Fruit fly (Drosophila melanogaster) whole organism, embryonic: ENCODE results near the gene spg.

Experiments
- Abd-B ChIP-seq: fragments of 200-800 bp; sonication (Bioruptor generic); optimal IDR thresholded peaks from 2 replicates; lab custom pipeline; 2018; ENCODE audit warnings: missing biosample characterization, mild to moderate bottlenecking, missing genetic modification characterization, moderate library complexity
- Ada2b ChIP-seq: fragments of 200-800 bp; sonication (Bioruptor generic); IDR thresholded peaks from 2 replicates; pipeline ENCODE4 v1.3.6; 2022; ENCODE audit warnings: missing biosample characterization, missing genetic modification characterization
- Blimp-1 ChIP-seq: fragments of 200-800 bp; sonication (Bioruptor generic); optimal IDR thresholded peaks from 3 replicates; lab custom pipeline; 2018; ENCODE audit warnings: missing biosample characterization, missing genetic modification characterization, mild to moderate bottlenecking, moderate library complexity, missing genetic modification reagents
- CG10209 ChIP-seq: fragments of 200-800 bp; sonication (Bioruptor generic); optimal IDR thresholded peaks from 3 replicates; lab custom pipeline; 2017; ENCODE audit warnings: missing biosample characterization, mild to moderate bottlenecking, missing genetic modification characterization, missing genetic modification reagents
- CG10565 ChIP-seq: fragments of 200-800 bp; sonication (Bioruptor generic); optimal IDR thresholded peaks from 3 replicates; lab custom pipeline; 2016; ENCODE audit warnings: missing biosample characterization, mild to moderate bottlenecking, missing genetic modification characterization
- CG12104 ChIP-seq: fragments of 200-800 bp; sonication (Bioruptor generic); optimal IDR thresholded peaks from 3 replicates; lab custom pipeline; 2016; ENCODE audit warnings: missing biosample characterization, missing genetic modification characterization
- CG13424 ChIP-seq: fragments of 200-800 bp; sonication (Bioruptor generic); optimal IDR thresholded peaks from 2 replicates; lab custom pipeline; 2019; ENCODE audit warnings: missing biosample characterization, mild to moderate bottlenecking, missing genetic modification characterization, moderate library complexity
- CG13624 ChIP-seq: fragments of 200-800 bp; sonication (Bioruptor generic); optimal IDR thresholded peaks from 2 replicates; lab custom pipeline; 2016; ENCODE audit warnings: missing biosample characterization, missing genetic modification characterization
- CG14667 ChIP-seq: fragments of 200-800 bp; sonication (Bioruptor generic); IDR thresholded peaks from 2 replicates; pipeline ENCODE4 v1.3.6; 2022; ENCODE audit warnings: missing biosample characterization, missing genetic modification characterization
- CG1529 ChIP-seq: fragments of 200-800 bp; sonication (Bioruptor generic); optimal IDR thresholded peaks from 3 replicates; lab custom pipeline; 2018; ENCODE audit warnings: missing biosample characterization, missing genetic modification characterization
- CG15601 ChIP-seq: fragments of 200-800 bp; sonication (Bioruptor generic); optimal IDR thresholded peaks from 3 replicates; lab custom pipeline; 2019; ENCODE audit warnings: missing biosample characterization, mild to moderate bottlenecking, missing genetic modification characterization, moderate library complexity
- CG15696 ChIP-seq: fragments of 200-800 bp; sonication (Bioruptor generic); optimal IDR thresholded peaks from 2 replicates; lab custom pipeline; 2019; ENCODE audit warnings: missing biosample characterization, mild to moderate bottlenecking, missing genetic modification characterization, moderate library complexity
- CG16779 ChIP-seq: fragments of 200-800 bp; sonication (Bioruptor generic); IDR thresholded peaks from 2 replicates; pipeline ENCODE4 v1.3.6; 2022; ENCODE audit warnings: missing biosample characterization, missing genetic modification characterization
- CG17328 ChIP-seq: fragments of 200-800 bp; sonication (Bioruptor generic); IDR thresholded peaks from 2 replicates; pipeline ENCODE4 v1.3.6; 2022; ENCODE audit warnings: missing biosample characterization, missing genetic modification characterization
- CG31441 ChIP-seq: fragments of 200-800 bp; sonication (Bioruptor generic); IDR thresholded peaks from 2 replicates; pipeline ENCODE4 v1.3.6; 2022; ENCODE audit warnings: missing biosample characterization, missing genetic modification characterization
- CG3847 ChIP-seq: fragments of 200-800 bp; sonication (Bioruptor generic); IDR thresholded peaks from 2 replicates; pipeline ENCODE4 v1.3.6; 2022; ENCODE audit warnings: missing biosample characterization, missing genetic modification characterization
- CG3995 ChIP-seq: fragments of 200-800 bp; sonication (Bioruptor generic); optimal IDR thresholded peaks from 3 replicates; lab custom pipeline; 2016; ENCODE audit warnings: missing biosample characterization, missing genetic modification characterization
- CG6254 ChIP-seq: fragments of 200-800 bp; sonication (Bioruptor generic); optimal IDR thresholded peaks from 3 replicates; lab custom pipeline; 2017; ENCODE audit warnings: mild to moderate bottlenecking, missing biosample characterization, missing genetic modification reagents, missing genetic modification characterization
- CG6683 ChIP-seq: fragments of 200-800 bp; sonication (Bioruptor generic); optimal IDR thresholded peaks from 2 replicates; lab custom pipeline; 2017; ENCODE audit warnings: missing biosample characterization, mild to moderate bottlenecking, missing genetic modification characterization, missing genetic modification reagents
- CG7839 ChIP-seq: fragments of 200-800 bp; sonication (Bioruptor generic); optimal IDR thresholded peaks from 3 replicates; lab custom pipeline; 2018; ENCODE audit warnings: missing biosample characterization, mild to moderate bottlenecking, missing genetic modification characterization, moderate library complexity
- CG8359 ChIP-seq: fragments of 200-800 bp; sonication (Bioruptor generic); optimal IDR thresholded peaks from 2 replicates; lab custom pipeline; 2017; ENCODE audit warnings: missing biosample characterization, mild to moderate bottlenecking, missing genetic modification characterization, borderline replicate concordance
- CG8924 ChIP-seq: fragments of 200-800 bp; optimal IDR thresholded peaks from 3 replicates; lab custom pipeline; 2019; ENCODE audit warnings: missing biosample characterization, mild to moderate bottlenecking, missing genetic modification characterization, moderate library complexity
- CG9215 ChIP-seq: fragments of 200-800 bp; sonication (Bioruptor generic); IDR thresholded peaks from 2 replicates; pipeline ENCODE4 v1.3.6; 2022; ENCODE audit warnings: missing biosample characterization, missing genetic modification characterization
- CoRest ChIP-seq: fragments of 200-800 bp; sonication (Bioruptor generic); optimal IDR thresholded peaks from 3 replicates; lab custom pipeline; 2018; ENCODE audit warnings: missing biosample characterization, mild to moderate bottlenecking, missing genetic modification characterization, moderate library complexity
- D19A ChIP-seq: fragments of 200-800 bp; optimal IDR thresholded peaks from 3 replicates; lab custom pipeline; 2019; ENCODE audit warnings: missing biosample characterization, mild to moderate bottlenecking, missing genetic modification characterization, moderate library complexity
- HLHmδ ChIP-seq: fragments of 200-800 bp; sonication (Bioruptor generic); optimal IDR thresholded peaks from 2 replicates; lab custom pipeline; 2018; ENCODE audit warnings: missing biosample characterization, mild to moderate bottlenecking, missing genetic modification characterization, moderate library complexity
- HmgD ChIP-seq: fragments of 200-800 bp; sonication (Bioruptor generic); optimal IDR thresholded peaks from 3 replicates; lab custom pipeline; 2016; ENCODE audit warnings: missing biosample characterization, missing genetic modification characterization
- Mrtf ChIP-seq: fragments of 200-800 bp; sonication (Bioruptor generic); IDR thresholded peaks from 3 replicates; pipeline ENCODE4 v1.3.6; 2022; ENCODE audit warnings: missing biosample characterization, missing genetic modification characterization
- Neu2 ChIP-seq: fragments of 200-800 bp; sonication (Bioruptor generic); optimal IDR thresholded peaks from 3 replicates; lab custom pipeline; 2016; ENCODE audit warnings: missing biosample characterization, missing genetic modification characterization, borderline replicate concordance
- Rfx ChIP-seq: fragments of 200-800 bp; sonication (Bioruptor generic); IDR thresholded peaks from 2 replicates; pipeline ENCODE4 v1.3.6; 2022; ENCODE audit warnings: missing biosample characterization, missing genetic modification characterization
- Sox102F ChIP-seq: fragments of 200-800 bp; sonication (Bioruptor generic); optimal IDR thresholded peaks from 2 replicates; lab custom pipeline; 2018; ENCODE audit warnings: missing biosample characterization, mild to moderate bottlenecking, missing genetic modification characterization, moderate library complexity
- Stat92E ChIP-seq, 3 experiments: fragments of >200 bp in 2 of 3; fragments of 200-800 bp in 1 of 3; sonication (Bioruptor generic) in 1 of 3; optimal IDR thresholded peaks; 2 replicates each; lab custom pipeline; 2017 to 2019; ENCODE audit warnings: missing biosample characterization in 3 of 3, missing genetic modification characterization in 3 of 3, mild to moderate bottlenecking in 1 of 3, moderate library complexity in 1 of 3
- Xrp1 ChIP-seq: fragments of 200-800 bp; sonication (Bioruptor generic); IDR thresholded peaks from 2 replicates; pipeline ENCODE4 v1.3.6; 2022; ENCODE audit warnings: missing biosample characterization, missing genetic modification characterization
- ac ChIP-seq: fragments of 200-800 bp; sonication (Bioruptor generic); optimal IDR thresholded peaks from 3 replicates; lab custom pipeline; 2017; ENCODE audit warnings: missing biosample characterization, mild to moderate bottlenecking, missing genetic modification characterization
- bsh ChIP-seq, 2 experiments: fragments of 200-800 bp; sonication (Bioruptor generic); optimal IDR thresholded peaks; 2 replicates each; lab custom pipeline; 2017 to 2018; ENCODE audit warnings: mild to moderate bottlenecking in 2 of 2, missing biosample characterization in 2 of 2, missing genetic modification characterization in 2 of 2, moderate library complexity in 1 of 2
- chn ChIP-seq: fragments of 200-800 bp; sonication (Bioruptor generic); optimal IDR thresholded peaks from 2 replicates; lab custom pipeline; 2016; ENCODE audit warnings: missing biosample characterization, missing genetic modification characterization
- dmrt11E ChIP-seq: fragments of 200-800 bp; sonication (Bioruptor generic); optimal IDR thresholded peaks from 3 replicates; lab custom pipeline; 2018; ENCODE audit warnings: missing biosample characterization, mild to moderate bottlenecking, missing genetic modification characterization, moderate library complexity
- ham ChIP-seq: fragments of 200-800 bp; sonication (Bioruptor generic); IDR thresholded peaks from 2 replicates; pipeline ENCODE4 v1.3.6; 2022; ENCODE audit warnings: missing biosample characterization, missing genetic modification characterization
- insv ChIP-seq, 2 experiments: fragments of 200-800 bp; sonication (Bioruptor generic); optimal IDR thresholded peaks; 3 replicates each; lab custom pipeline; 2016 to 2018; ENCODE audit warnings: missing biosample characterization in 2 of 2, missing genetic modification characterization in 2 of 2
- kni ChIP-seq: fragments of 200-800 bp; sonication (Bioruptor generic); optimal IDR thresholded peaks from 3 replicates; lab custom pipeline; 2017; ENCODE audit warnings: mild to moderate bottlenecking, missing biosample characterization, missing genetic modification reagents, missing genetic modification characterization
- nau ChIP-seq: fragments of 200-800 bp; sonication (Bioruptor generic); optimal IDR thresholded peaks from 3 replicates; lab custom pipeline; 2017; ENCODE audit warnings: missing biosample characterization, mild to moderate bottlenecking, missing genetic modification characterization, missing genetic modification reagents
- pb ChIP-seq: fragments of 200-800 bp; sonication (Bioruptor generic); optimal IDR thresholded peaks from 3 replicates; lab custom pipeline; 2016; ENCODE audit warnings: missing biosample characterization, missing genetic modification characterization
- phol ChIP-seq: fragments of 200-800 bp; sonication (Bioruptor generic); optimal IDR thresholded peaks from 3 replicates; lab custom pipeline; 2018; ENCODE audit warnings: missing biosample characterization, mild to moderate bottlenecking, missing genetic modification characterization, moderate library complexity
- slp2 ChIP-seq: fragments of 200-800 bp; sonication (Bioruptor generic); optimal IDR thresholded peaks from 2 replicates; lab custom pipeline; 2016; ENCODE audit warnings: missing biosample characterization, missing genetic modification characterization
- sqz ChIP-seq: fragments of 200-800 bp; sonication (Bioruptor generic); optimal IDR thresholded peaks from 3 replicates; lab custom pipeline; 2018; ENCODE audit warnings: missing biosample characterization, mild to moderate bottlenecking, missing genetic modification characterization
- stc ChIP-seq: fragments of 200-800 bp; sonication (Bioruptor generic); IDR thresholded peaks from 2 replicates; pipeline ENCODE4 v1.3.6; 2022; ENCODE audit warnings: missing biosample characterization, missing genetic modification characterization
- tna ChIP-seq: fragments of 200-800 bp; sonication (Bioruptor generic); IDR thresholded peaks from 2 replicates; pipeline ENCODE4 v1.3.6; 2022; ENCODE audit warnings: missing biosample characterization, missing genetic modification characterization; ENCODE audit not compliant: partially characterized antibody
- unpg ChIP-seq: fragments of 200-800 bp; sonication (Bioruptor generic); optimal IDR thresholded peaks from 3 replicates; lab custom pipeline; 2018; ENCODE audit warnings: missing biosample characterization, mild to moderate bottlenecking, missing genetic modification characterization, moderate library complexity
- wdn ChIP-seq: fragments of 200-800 bp; sonication (Bioruptor generic); IDR thresholded peaks from 2 replicates; pipeline ENCODE4 v1.3.6; 2022; ENCODE audit warnings: missing biosample characterization, missing genetic modification characterization

spg gene

dm6 chr3R:28847547-28848316 lies 2.7 kb downstream of the spg start (continued):
- no peak for TF ChIP-seq HLHmδ (GFP tag; lab: Kevin White, UChicago)
- TF ChIP-seq CG8924 (tag; lab: Kevin White, UChicago), result peak; percentile 15
- no peak for TF ChIP-seq CG10209
- peak; percentile 44 for TF ChIP-seq phol (tag; lab: Kevin White, UChicago)
- TF ChIP-seq CG3995 (GFP tag; lab: Kevin White, UChicago), result no peak
- no peak for TF ChIP-seq Xrp1 (GFP tag; lab: Robert Waterston, UW)
- TF ChIP-seq unpg (GFP tag; lab: Kevin White, UChicago), result peak; percentile 6
- peak; percentile 40 for TF ChIP-seq dmrt11E (tag; lab: Kevin White, UChicago)
- TF ChIP-seq stc (GFP tag; lab: Robert Waterston, UW), result no peak
- TF ChIP-seq CG10565, result no peak
- peak in 1 of 2 experiments; percentile 2 for TF ChIP-seq bsh (GFP tag; optimal IDR thresholded peaks at IDR 0.05; lab: Kevin White, UChicago)
- peak; percentile 37 for TF ChIP-seq D19A (tag; lab: Kevin White, UChicago)
- no peak for TF ChIP-seq Rfx (GFP tag; lab: Robert Waterston, UW)
- no peak for TF ChIP-seq nau (GFP tag; lab: Kevin White, UChicago)
- TF ChIP-seq CoRest (tag; lab: Kevin White, UChicago), result peak; percentile 42
- no peak for TF ChIP-seq CG9215 (GFP tag; lab: Robert Waterston, UW)
- no peak for TF ChIP-seq sqz (GFP tag; lab: Kevin White, UChicago)
- TF ChIP-seq CG6254 (GFP tag; lab: Kevin White, UChicago), result no peak
- no peak for TF ChIP-seq CG17328 (GFP tag; lab: Robert Waterston, UW)
- TF ChIP-seq CG8359 (GFP tag; lab: Kevin White, UChicago), result no peak
- TF ChIP-seq Mrtf, result no peak
- TF ChIP-seq insv (GFP tag; optimal IDR thresholded peaks at IDR 0.05; lab: Kevin White, UChicago), result no peak
- peak; percentile 3 for TF ChIP-seq Sox102F (GFP tag; lab: Kevin White, UChicago)
- no peak for TF ChIP-seq tna
- peak; percentile 15 for TF ChIP-seq CG15601
- peak; percentile 34 for TF ChIP-seq Blimp-1 (GFP tag; lab: Kevin White, UChicago)
- TF ChIP-seq wdn (GFP tag; lab: Robert Waterston, UW), result no peak
- TF ChIP-seq HmgD, result no peak
- no peak for TF ChIP-seq Abd-B (GFP tag; lab: Kevin White, UChicago)
- peak; percentile 38; the same call in 1 of the 2 replicates for TF ChIP-seq CG31441 (GFP tag; lab: Robert Waterston, UW)
- no peak for TF ChIP-seq pb (GFP tag; lab: Kevin White, UChicago)
- no peak for TF ChIP-seq Ada2b (GFP tag; lab: Robert Waterston, UW)
- TF ChIP-seq CG13624 (GFP tag; lab: Kevin White, UChicago), result no peak
- no peak for TF ChIP-seq chn (GFP tag; lab: Kevin White, UChicago)
- TF ChIP-seq CG6683 (GFP tag; lab: Kevin White, UChicago), result no peak
- no peak for TF ChIP-seq CG3847 (GFP tag; lab: Robert Waterston, UW)
- TF ChIP-seq Neu2, result no peak
- no peak for TF ChIP-seq CG12104 (GFP tag; lab: Kevin White, UChicago)
- no peak for TF ChIP-seq slp2 (GFP tag; lab: Kevin White, UChicago)
- peak; percentile 39 for TF ChIP-seq CG7839 (tag; lab: Kevin White, UChicago)
- TF ChIP-seq CG13424 (tag; lab: Kevin White, UChicago), result peak; percentile 23
- no peak for TF ChIP-seq Stat92E (GFP tag; optimal IDR thresholded peaks at IDR 0.05; lab: Kevin White, UChicago)
- TF ChIP-seq CG15696, result no peak
- no peak for TF ChIP-seq kni (GFP tag; lab: Kevin White, UChicago)
- no peak for TF ChIP-seq ham (GFP tag; lab: Robert Waterston, UW)
- TF ChIP-seq CG1529 (GFP tag; lab: Kevin White, UChicago), result peak; percentile 3
- TF ChIP-seq CG14667 (GFP tag; lab: Robert Waterston, UW), result no peak
- TF ChIP-seq ac (GFP tag; lab: Kevin White, UChicago), result no peak
- TF ChIP-seq CG16779 (GFP tag; lab: Robert Waterston, UW), result no peak
